Worm (Caenorhabditis elegans) whole organism, L4 larva: ENCODE results near the gene amt-1.

ENCODE experiments used
- aha-1 ChIP-seq: fragments of 150-350 bp; peaks from one replicate; lab custom pipeline; 2014; ENCODE audit warnings: missing biosample characterization, missing genetic modification characterization
- ceh-82 ChIP-seq: sonication (generic microtip); optimal IDR thresholded peaks from 2 replicates; lab custom pipeline; 2017; ENCODE audit warnings: missing biosample characterization, missing genetic modification characterization
- duxl-1 ChIP-seq: sonication (generic microtip); optimal IDR thresholded peaks from 2 replicates; lab custom pipeline; 2016; ENCODE audit warnings: mild to moderate bottlenecking, missing genetic modification characterization, moderate library complexity, missing compliant biosample characterization; ENCODE audit not compliant: poor library complexity
- egl-27 ChIP-seq: sonication (generic microtip); optimal IDR thresholded peaks from 3 replicates; lab custom pipeline; 2017; ENCODE audit warnings: missing biosample characterization, missing genetic modification reagents, missing genetic modification characterization
- lin-13 ChIP-seq: fragments of 150-350 bp; optimal IDR thresholded peaks from 2 replicates; lab custom pipeline; 2014; ENCODE audit warnings: missing biosample characterization, missing genetic modification reagents, missing genetic modification characterization
- mdl-1 ChIP-seq, 2 experiments: fragments of 150-350 bp in 1 of 2; sonication (generic microtip) in 1 of 2; optimal IDR thresholded peaks; 2 replicates each; lab custom pipeline; 2014 to 2017; ENCODE audit warnings: missing biosample characterization in 2 of 2, missing genetic modification characterization in 2 of 2
- nhr-11 ChIP-seq: fragments of 150-350 bp; optimal IDR thresholded peaks from 2 replicates; lab custom pipeline; 2014; ENCODE audit warnings: missing biosample characterization, missing genetic modification characterization
- nhr-6 ChIP-seq: fragments of 150-350 bp; optimal IDR thresholded peaks from 2 replicates; lab custom pipeline; 2014; ENCODE audit warnings: missing biosample characterization, missing genetic modification characterization
- nhr-77 ChIP-seq: fragments of 150-350 bp; optimal IDR thresholded peaks from 2 replicates; lab custom pipeline; 2014; ENCODE audit warnings: missing biosample characterization, missing genetic modification characterization
- pha-4 ChIP-seq, 2 experiments: fragments of 150-350 bp in 1 of 2; fragments of 200-800 bp in 1 of 2; sonication (Bioruptor generic) in 1 of 2; IDR thresholded peaks in 1 of 2; optimal IDR thresholded peaks in 1 of 2; 2 replicates each; pipeline versions ENCODE4 v1.3.6 to Lab custom; 2014 to 2022; ENCODE audit warnings: missing genetic modification characterization in 2 of 2, missing genetic modification reagents in 2 of 2, missing biosample characterization in 1 of 2, missing compliant biosample characterization in 1 of 2
- unc-62 ChIP-seq, 3 experiments: fragments of 150-350 bp in 1 of 3; sonication (generic microtip); optimal IDR thresholded peaks in 2 of 3; peaks in 1 of 3; 1 replicate in 1 of 3; 2 replicates in 2 of 3; lab custom pipeline; 2014 to 2017; ENCODE audit warnings: missing biosample characterization in 3 of 3, missing genetic modification characterization in 3 of 3, missing genetic modification reagents in 3 of 3, missing genotype in 1 of 3
- ztf-11 ChIP-seq: fragments of 150-350 bp; optimal IDR thresholded peaks from 2 replicates; lab custom pipeline; 2014; ENCODE audit warnings: missing biosample characterization, missing genetic modification characterization

- TF ChIP-seq nhr-11 = no peak
- TF ChIP-seq lin-13 (GFP tag; lab: Kevin White, UChicago) = no peak
- no peak for TF ChIP-seq pha-4 (GFP tag; IDR thresholded peaks at IDR 0.05; lab: Robert Waterston, UW)
- TF ChIP-seq pha-4 (tag; optimal IDR thresholded peaks at IDR 0.05; lab: Kevin White, UChicago) = no peak
- TF ChIP-seq ceh-82 (tag; lab: Kevin White, UChicago) = no peak
- no peak for TF ChIP-seq aha-1 (tag; lab: Kevin White, UChicago)
- no peak for TF ChIP-seq egl-27
- no peak for TF ChIP-seq nhr-77 (tag; lab: Kevin White, UChicago)
- no peak for TF ChIP-seq unc-62 (GFP tag; optimal IDR thresholded peaks at IDR 0.05 in 1 of 2; lab: Kevin White, UChicago)
- TF ChIP-seq unc-62 (tag; optimal IDR thresholded peaks at IDR 0.05; lab: Kevin White, UChicago) = no peak
- no peak for TF ChIP-seq nhr-6
- no peak for TF ChIP-seq duxl-1
- TF ChIP-seq mdl-1 (tag; optimal IDR thresholded peaks at IDR 0.05; lab: Kevin White, UChicago) = no peak
- TF ChIP-seq ztf-11 = no peak
Measured at ce11 chrX:4561863-4562262, 9.4 kb upstream of the amt-1 start, which contains the start of gene C05E11.6.
